Fruit fly (Drosophila melanogaster): ENCODE results near the gene jv.

DNA sequence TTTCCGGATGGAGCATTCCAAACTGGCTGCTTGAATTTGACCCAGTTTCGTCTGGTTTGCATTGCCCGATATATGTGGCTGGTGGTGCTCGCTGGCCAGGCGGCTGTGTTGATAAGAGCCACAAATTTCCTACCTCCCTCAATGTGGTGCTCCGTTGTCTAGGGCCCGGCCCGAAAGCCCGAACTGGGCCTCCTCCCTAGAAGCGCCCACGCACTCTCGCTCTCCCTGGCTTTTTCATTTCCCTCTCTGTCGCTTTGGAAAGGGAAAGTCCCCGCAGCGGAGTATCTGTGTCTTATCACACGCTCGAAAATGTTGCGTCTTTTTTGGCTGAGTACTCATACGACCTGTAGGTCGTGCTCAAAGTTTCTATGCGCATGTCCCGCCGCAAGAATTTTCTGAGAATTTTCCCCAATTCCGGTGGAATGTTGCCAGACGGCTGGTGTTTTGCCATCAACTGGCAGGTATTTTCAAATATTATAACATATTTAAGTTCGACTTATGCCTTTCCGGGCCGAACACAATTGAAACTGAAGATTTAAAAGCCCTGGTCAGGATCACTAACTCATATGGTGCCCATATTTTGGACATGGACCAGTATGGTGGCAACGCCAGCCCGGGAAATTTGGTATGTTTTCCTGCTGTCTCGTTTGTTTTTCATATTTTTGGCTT is 19.7 kb upstream of the jv start, which contains the start of gene axed:
- TF ChIP-seq net (GFP tag; optimal IDR thresholded peaks at IDR 0.05) (no peak), CG6163 (GFP tag; IDR thresholded peaks at IDR 0.05) (no peak), CG32006 (GFP tag; optimal IDR thresholded peaks at IDR 0.05) (no peak), CG6808 (GFP tag; optimal IDR thresholded peaks at IDR 0.05) (no peak), Hr39 (GFP tag; optimal IDR thresholded peaks at IDR 0.05) (no peak), esn (GFP tag; optimal IDR thresholded peaks at IDR 0.05) (no peak), lz (GFP tag; optimal IDR thresholded peaks at IDR 0.05) (no peak), salr (GFP tag; optimal IDR thresholded peaks at IDR 0.05) (no peak), Ets21C (GFP tag; optimal IDR thresholded peaks at IDR 0.05) (no peak)
